Worm (Caenorhabditis elegans) whole organism, mixed stage, embryonic: ENCODE results near the gene str-123.

Experiments
- M03D4.4 ChIP-seq: sonication (generic microtip); optimal IDR thresholded peaks from 2 replicates; lab custom pipeline; 2017; ENCODE audit warnings: mild to moderate bottlenecking, missing genetic modification characterization, missing compliant biosample characterization
- blmp-1 ChIP-seq: fragments of 150-350 bp; optimal IDR thresholded peaks from 2 replicates; lab custom pipeline; 2014; ENCODE audit warnings: missing biosample characterization, missing genetic modification characterization
- ceh-39 ChIP-seq: fragments of 150-350 bp; optimal IDR thresholded peaks from 2 replicates; lab custom pipeline; 2014; ENCODE audit warnings: missing biosample characterization, missing genetic modification characterization
- ces-1 ChIP-seq: fragments of 150-350 bp; optimal IDR thresholded peaks from 2 replicates; lab custom pipeline; 2014; ENCODE audit warnings: missing biosample characterization, missing genetic modification reagents, missing genetic modification characterization
- cnd-1 ChIP-seq: fragments of 200-800 bp; sonication (Bioruptor generic); optimal IDR thresholded peaks from 2 replicates; lab custom pipeline; 2018; ENCODE audit warnings: mild to moderate bottlenecking, missing genetic modification characterization, missing compliant biosample characterization
- elt-1 ChIP-seq: sonication (generic microtip); optimal IDR thresholded peaks from 2 replicates; lab custom pipeline; 2017; ENCODE audit warnings: missing genetic modification characterization, mild to moderate bottlenecking, missing compliant biosample characterization, antibody characterized with exemption, moderate library complexity, borderline replicate concordance; ENCODE audit not compliant: insufficient read depth
- elt-3 ChIP-seq: fragments of 150-350 bp; optimal IDR thresholded peaks from 2 replicates; lab custom pipeline; 2014; ENCODE audit warnings: missing biosample characterization, missing genetic modification characterization
- flh-1 ChIP-seq: fragments of 200-800 bp; sonication (Bioruptor generic); optimal IDR thresholded peaks from 2 replicates; lab custom pipeline; 2018; ENCODE audit warnings: mild to moderate bottlenecking, missing genetic modification characterization, moderate library complexity, missing compliant biosample characterization
- ham-2 ChIP-seq: fragments of 200-800 bp; sonication (Bioruptor generic); optimal IDR thresholded peaks from 2 replicates; lab custom pipeline; 2018; ENCODE audit warnings: mild to moderate bottlenecking, missing genetic modification characterization, missing compliant biosample characterization
- hlh-1 ChIP-seq: fragments of 150-350 bp; optimal IDR thresholded peaks from 2 replicates; lab custom pipeline; 2014; ENCODE audit warnings: missing biosample characterization, missing genetic modification reagents, missing genetic modification characterization
- lin-13 ChIP-seq: fragments of 150-350 bp; optimal IDR thresholded peaks from 2 replicates; lab custom pipeline; 2014; ENCODE audit warnings: missing biosample characterization, missing genetic modification characterization
- lin-32 ChIP-seq: fragments of 200-800 bp; sonication (Bioruptor generic); optimal IDR thresholded peaks from 2 replicates; lab custom pipeline; 2018; ENCODE audit warnings: mild to moderate bottlenecking, missing genetic modification characterization, missing compliant biosample characterization
- lsy-2 ChIP-seq: fragments of 150-350 bp; optimal IDR thresholded peaks from 2 replicates; lab custom pipeline; 2014; ENCODE audit warnings: missing biosample characterization, missing genetic modification characterization
- mab-5 ChIP-seq: fragments of 150-350 bp; optimal IDR thresholded peaks from 2 replicates; lab custom pipeline; 2014; ENCODE audit warnings: missing biosample characterization, missing genetic modification characterization
- mls-2 ChIP-seq: sonication (generic microtip); optimal IDR thresholded peaks from 2 replicates; lab custom pipeline; 2016; ENCODE audit warnings: mild to moderate bottlenecking, missing genetic modification characterization, moderate library complexity, missing compliant biosample characterization
- nhr-2 ChIP-seq: fragments of 150-350 bp; optimal IDR thresholded peaks from 2 replicates; lab custom pipeline; 2014; ENCODE audit warnings: missing biosample characterization, missing genetic modification characterization
- nhr-28 ChIP-seq: fragments of 150-350 bp; optimal IDR thresholded peaks from 2 replicates; lab custom pipeline; 2014; ENCODE audit warnings: missing biosample characterization, missing genetic modification characterization
- nhr-76 ChIP-seq: sonication (generic microtip); optimal IDR thresholded peaks from 2 replicates; lab custom pipeline; 2017; ENCODE audit warnings: missing biosample characterization, missing genetic modification characterization
- pha-4 ChIP-seq: fragments of 150-350 bp; optimal IDR thresholded peaks from 2 replicates; lab custom pipeline; 2018; ENCODE audit warnings: missing biosample characterization, missing genetic modification reagents, missing genetic modification characterization
- snpc-4 ChIP-seq: fragments of 150-350 bp; optimal IDR thresholded peaks from 2 replicates; lab custom pipeline; 2014; ENCODE audit warnings: missing biosample characterization, missing genetic modification characterization
- sptf-1 ChIP-seq: sonication (generic microtip); optimal IDR thresholded peaks from 2 replicates; lab custom pipeline; 2017; ENCODE audit warnings: mild to moderate bottlenecking, missing genetic modification characterization, moderate library complexity, missing compliant biosample characterization
- tbx-8 ChIP-seq: fragments of 200-800 bp; sonication (Bioruptor generic); optimal IDR thresholded peaks from 2 replicates; lab custom pipeline; 2018; ENCODE audit warnings: mild to moderate bottlenecking, missing genetic modification characterization, moderate library complexity, missing compliant biosample characterization
- unc-39 ChIP-seq: fragments of 150-350 bp; optimal IDR thresholded peaks from 2 replicates; lab custom pipeline; 2014; ENCODE audit warnings: missing biosample characterization, missing genetic modification characterization
- unc-62 ChIP-seq: fragments of 150-350 bp; optimal IDR thresholded peaks from 2 replicates; lab custom pipeline; 2014; ENCODE audit warnings: missing biosample characterization, missing genetic modification reagents, missing genetic modification characterization
- zip-8 ChIP-seq: fragments of 150-350 bp; optimal IDR thresholded peaks from 2 replicates; lab custom pipeline; 2014; ENCODE audit warnings: missing biosample characterization, missing genetic modification characterization
- ztf-11 ChIP-seq: fragments of 150-350 bp; optimal IDR thresholded peaks from 2 replicates; lab custom pipeline; 2014; ENCODE audit warnings: missing biosample characterization, missing genetic modification characterization

The str-123 gene

DNA sequence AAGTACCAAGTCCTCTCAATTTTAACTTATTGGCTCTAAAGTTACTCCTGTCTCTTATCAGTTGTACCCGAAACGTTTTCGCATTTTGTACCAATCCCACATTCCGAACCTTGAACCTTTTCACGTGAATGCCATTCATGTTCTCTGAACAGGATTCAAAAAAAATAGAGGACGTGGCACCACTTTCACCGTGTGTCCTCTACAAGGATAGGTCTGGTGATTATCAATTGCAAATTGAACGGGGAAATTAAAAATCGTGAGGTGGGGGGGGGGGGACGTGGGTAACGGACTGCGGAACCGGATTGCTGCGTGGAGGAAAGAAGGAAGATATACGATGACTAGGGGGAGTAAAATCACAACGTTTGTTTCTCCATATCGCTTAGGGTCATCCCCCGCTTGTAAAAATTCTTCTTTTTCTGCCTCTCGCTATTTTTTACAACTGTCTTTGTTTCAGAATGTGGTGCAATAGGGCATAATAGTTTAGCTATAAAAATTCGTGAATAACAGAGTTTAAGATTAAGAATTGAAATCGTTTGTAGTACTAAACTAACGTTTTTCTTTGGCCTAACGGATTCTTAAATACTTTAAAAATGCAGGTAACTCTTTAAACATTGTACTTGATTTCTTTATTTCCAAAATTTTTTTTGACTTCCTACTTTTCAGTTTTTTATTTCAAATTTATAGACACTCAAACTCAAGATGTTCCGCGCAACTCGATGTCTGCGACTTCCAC, 8.3 kb upstream of the str-123 start, which contains the start of gene alh-13:
TSS of gene alh-13 (plus strand) at position 683 of the 733 bp plus-strand sequence.
- TF ChIP-seq M03D4.4 (tag; lab: Kevin White, UChicago) (no peak), nhr-2 (no peak), lin-32 (no peak), nhr-28 (tag; lab: Kevin White, UChicago) (no peak), mls-2 (tag; lab: Kevin White, UChicago) (no peak), hlh-1 (tag; lab: Kevin White, UChicago) (no peak), unc-62 (no peak), ztf-11 (tag; lab: Kevin White, UChicago) (no peak), snpc-4 (tag; lab: Kevin White, UChicago) (no peak)

- no peak for TF ChIP-seq lsy-2 (tag; lab: Kevin White, UChicago)
- no peak for TF ChIP-seq mls-2 (tag; lab: Kevin White, UChicago)
- TF ChIP-seq, all 35 proteins: peak for 0
These were observed 2.5 kb upstream of the str-123 start, which contains the start of gene str-124 for ce11 chrX:12787624-12788023. TSS of gene str-124 (plus strand) at chrX:12787924.

DNA sequence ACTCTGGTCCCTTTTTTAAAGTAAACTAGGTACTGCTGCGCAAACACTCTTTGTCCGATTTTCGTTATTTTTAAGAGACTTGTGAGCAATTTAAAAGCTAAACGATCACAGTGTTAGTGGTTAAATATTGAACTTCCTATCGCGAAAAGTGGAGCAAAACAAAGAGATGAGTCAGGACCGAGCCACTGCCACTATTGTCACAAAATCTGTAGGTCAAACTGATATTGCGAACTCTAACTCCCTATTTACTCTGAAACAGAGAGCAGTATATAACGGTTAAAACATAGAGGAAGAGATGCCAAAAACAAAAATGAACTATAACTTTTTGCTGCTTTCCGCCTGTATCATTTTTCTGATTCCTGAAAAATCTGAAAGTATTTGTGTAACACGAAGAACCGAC, 2.4 kb downstream of the str-123 start, which contains the start of gene abf-5:
TSS of gene abf-5 (plus strand) at position 301 of the 400 bp plus-strand sequence.
- no peak for TF ChIP-seq mab-5
- no peak for TF ChIP-seq cnd-1 (tag; lab: Kevin White, UChicago)
- TF ChIP-seq unc-62 = no peak
- TF ChIP-seq sptf-1 (tag; lab: Kevin White, UChicago) = no peak
- TF ChIP-seq ham-2 = no peak
- no peak for TF ChIP-seq nhr-28 (tag; lab: Kevin White, UChicago)
- no peak for TF ChIP-seq ces-1
- no peak for TF ChIP-seq blmp-1
- TF ChIP-seq unc-39 (tag; lab: Kevin White, UChicago) = no peak
- TF ChIP-seq zip-8 = no peak
- no peak for TF ChIP-seq lin-13 (tag; lab: Kevin White, UChicago)
- no peak for TF ChIP-seq lin-32
- TF ChIP-seq, all 35 proteins: peak for 0

DNA sequence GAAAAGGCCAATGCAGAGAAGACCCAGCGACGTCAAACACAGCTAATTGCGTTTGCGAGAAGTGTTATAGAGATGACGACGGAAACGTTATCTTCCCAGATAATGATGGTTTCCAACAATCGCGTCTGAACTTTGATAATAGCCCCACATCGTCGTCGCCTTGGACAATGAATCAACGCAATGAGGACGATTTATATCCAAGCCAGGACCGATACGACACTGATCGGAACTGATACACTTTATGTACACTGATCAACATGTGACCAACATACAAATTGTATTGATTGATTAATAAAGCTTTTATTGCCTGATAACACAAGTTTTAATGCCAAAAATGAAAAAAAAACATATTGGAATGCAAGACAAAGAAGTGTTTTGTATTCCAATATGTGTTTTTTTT, 2.9 kb downstream of the str-123 start:
- TF ChIP-seq nhr-28 (tag; lab: Kevin White, UChicago) (no peak), pha-4 (no peak), unc-62 (no peak), nhr-76 (tag; lab: Kevin White, UChicago) (no peak), flh-1 (GFP tag; lab: Kevin White, UChicago) (no peak)

DNA sequence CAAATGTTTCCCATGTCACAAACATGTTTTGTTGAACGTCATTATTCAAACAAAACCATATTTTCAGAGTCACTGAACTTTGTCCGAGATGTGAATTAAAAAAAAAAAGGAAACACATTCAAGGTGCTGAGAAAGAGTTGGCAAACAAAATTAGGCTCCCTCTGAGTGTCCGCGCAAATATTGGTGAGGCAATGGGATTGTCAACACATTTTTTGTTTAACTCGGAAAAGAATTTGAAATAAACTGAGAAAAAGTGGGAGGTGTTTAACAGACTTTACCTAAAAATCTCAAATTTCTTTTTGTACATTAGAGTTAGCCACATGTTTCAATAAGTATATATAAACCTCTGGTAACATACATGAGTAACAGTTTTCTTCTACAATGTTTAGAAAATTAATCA, 3.7 kb downstream of the str-123 start, which contains the start of gene abf-6:
TSS of gene abf-6 (plus strand) at position 323 of the 400 bp plus-strand sequence.
- TF ChIP-seq zip-8 (no peak), mab-5 (no peak), elt-1 (tag; lab: Kevin White, UChicago) (no peak), sptf-1 (tag; lab: Kevin White, UChicago) (no peak), mls-2 (tag; lab: Kevin White, UChicago) (no peak), lsy-2 (tag; lab: Kevin White, UChicago) (no peak), ztf-11 (tag; lab: Kevin White, UChicago) (no peak), elt-3 (no peak)

ce11 chrX:12799831-12800230, 9.7 kb downstream of the str-123 start:
- TF ChIP-seq pha-4 = no peak
- TF ChIP-seq elt-3 = no peak
- TF ChIP-seq M03D4.4 (tag; lab: Kevin White, UChicago) = no peak

DNA sequence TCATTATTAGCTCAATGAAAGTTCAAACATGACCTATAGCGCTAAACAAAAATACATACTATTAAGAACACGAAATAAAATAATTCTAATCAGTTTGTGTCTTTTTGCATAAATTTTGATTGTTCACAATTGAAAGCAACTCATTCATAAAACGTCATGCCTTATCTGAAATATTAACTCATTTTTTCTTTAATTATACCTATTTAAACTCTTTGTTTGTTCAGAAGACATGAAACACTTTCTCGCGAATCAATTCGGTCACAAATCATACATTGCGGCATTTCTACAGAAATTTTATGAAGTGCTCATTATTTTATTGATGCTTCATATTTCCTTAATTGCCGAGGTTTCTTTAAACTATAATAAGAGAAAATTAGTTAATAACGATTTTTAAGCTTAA, 16.8 kb downstream of the str-123 start:
- TF ChIP-seq tbx-8 (GFP tag; lab: Kevin White, UChicago) (no peak), zip-8 (no peak), lin-32 (no peak), nhr-28 (tag; lab: Kevin White, UChicago) (no peak), mls-2 (tag; lab: Kevin White, UChicago) (no peak), ham-2 (no peak), unc-62 (no peak), sptf-1 (tag; lab: Kevin White, UChicago) (no peak), elt-1 (tag; lab: Kevin White, UChicago) (no peak), ceh-39 (tag; lab: Kevin White, UChicago) (no peak)
